Worm (Caenorhabditis elegans): ENCODE results near the gene nft-1.

The nft-1 gene

DNA sequence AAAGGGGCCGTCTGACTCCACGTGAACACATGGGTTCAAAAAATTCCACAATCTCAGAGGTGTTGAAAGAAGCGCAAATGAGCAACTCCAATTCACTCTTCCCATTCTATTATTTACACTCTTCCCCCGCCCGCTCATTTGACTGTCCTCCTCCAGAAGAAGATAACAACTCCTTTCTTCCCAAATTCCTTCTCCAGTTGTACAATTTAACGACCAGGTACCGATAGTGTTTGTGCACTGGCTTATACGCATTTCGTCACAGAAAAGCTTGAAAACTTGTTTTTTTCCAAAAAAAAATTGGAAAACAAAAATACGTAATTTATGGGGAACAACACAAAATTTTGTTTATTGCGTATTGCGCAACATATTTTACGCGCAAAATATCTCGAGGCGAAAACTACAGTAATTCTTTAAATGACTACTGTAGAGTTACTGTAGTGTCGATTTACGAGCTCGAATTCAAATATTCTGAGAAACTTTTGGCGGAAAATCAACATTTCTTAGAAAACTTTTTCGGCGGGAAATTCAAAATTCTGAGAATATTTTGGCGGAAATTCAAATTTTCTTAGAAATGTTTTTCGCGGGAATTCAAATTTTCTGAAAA is 25.7 kb downstream of the nft-1 start:
- TF ChIP-seq spr-1 (tag; optimal IDR thresholded peaks at IDR 0.05) (no peak), hlh-30 (tag; optimal IDR thresholded peaks at IDR 0.05; ENCODE audit: insufficient read depth) (no peak), saeg-2 (GFP tag; IDR thresholded peaks at IDR 0.05) (no peak), gei-8 (GFP tag; optimal IDR thresholded peaks at IDR 0.05) (no peak), Y48G9A.11 (GFP tag; IDR thresholded peaks at IDR 0.05) (no peak), lsy-2 (tag; optimal IDR thresholded peaks at IDR 0.05) (no peak), nhr-10 (tag; optimal IDR thresholded peaks at IDR 0.05) (no peak), nhr-28 (tag; optimal IDR thresholded peaks at IDR 0.05) (peak; percentile 57), madf-9 (GFP tag; conservative IDR thresholded peaks at IDR 0.05) (no peak), pqm-1 (tag; optimal IDR thresholded peaks at IDR 0.05) (peak; percentile 61), nhr-6 (tag; optimal IDR thresholded peaks at IDR 0.05) (no peak), unc-62 (GFP tag; optimal IDR thresholded peaks at IDR 0.05 in 1 of 2) (peak in 1 of 2 experiments; percentile 62), unc-62 (tag; optimal IDR thresholded peaks at IDR 0.05) (no peak), ztf-7 (tag; optimal IDR thresholded peaks at IDR 0.05) (no peak), nhr-77 (tag; optimal IDR thresholded peaks at IDR 0.05) (no peak), lim-7 (GFP tag; IDR thresholded peaks at IDR 0.05) (no peak), nhr-41 (GFP tag; IDR thresholded peaks at IDR 0.05) (no peak), unc-39 (tag; optimal IDR thresholded peaks at IDR 0.05) (no peak), tag-97 (GFP tag; IDR thresholded peaks at IDR 0.05) (no peak), set-16 (GFP tag; IDR thresholded peaks at IDR 0.05) (no peak), ceh-28 (tag; optimal IDR thresholded peaks at IDR 0.05) (no peak), unc-130 (GFP tag; optimal IDR thresholded peaks at IDR 0.05) (no peak), hlh-11 (tag; optimal IDR thresholded peaks at IDR 0.05) (peak; percentile 1), zip-2 (tag; optimal IDR thresholded peaks at IDR 0.05) (no peak), daf-16 (GFP tag; optimal IDR thresholded peaks at IDR 0.05) (no peak), daf-16 (tag; optimal IDR thresholded peaks at IDR 0.05) (peak; percentile 79), D1046.2 (GFP tag; IDR thresholded peaks at IDR 0.05) (no peak)

DNA sequence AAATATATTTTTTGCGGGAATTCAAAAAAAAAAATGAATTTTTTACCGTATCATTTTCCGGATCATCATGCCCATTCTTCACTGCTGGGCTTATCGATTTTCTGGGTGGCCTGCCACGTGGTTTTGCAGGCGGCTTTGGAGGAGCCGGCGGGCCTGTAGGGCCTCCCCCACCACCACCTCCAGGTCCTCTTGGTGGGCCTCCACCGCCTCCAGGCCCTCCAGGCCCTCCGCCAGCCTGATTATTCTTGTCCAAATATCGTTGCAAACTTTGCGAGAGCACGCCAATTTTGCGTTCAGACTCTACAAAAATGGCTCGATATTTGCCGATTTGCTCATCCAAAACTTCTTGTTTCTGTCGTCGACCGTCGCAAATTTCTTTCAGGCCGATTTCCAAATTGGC is 27.4 kb downstream of the nft-1 start:
- TF ChIP-seq dve-1 (tag; optimal IDR thresholded peaks at IDR 0.05; ENCODE audit: insufficient read depth) = no peak
- TF ChIP-seq lin-13 (GFP tag; optimal IDR thresholded peaks at IDR 0.05) = no peak
- TF ChIP-seq lir-3 (tag; optimal IDR thresholded peaks at IDR 0.05) = no peak
- peak; percentile 92 for TF ChIP-seq set-16 (GFP tag; IDR thresholded peaks at IDR 0.05)
- no peak for TF ChIP-seq madf-9 (GFP tag; conservative IDR thresholded peaks at IDR 0.05)

DNA sequence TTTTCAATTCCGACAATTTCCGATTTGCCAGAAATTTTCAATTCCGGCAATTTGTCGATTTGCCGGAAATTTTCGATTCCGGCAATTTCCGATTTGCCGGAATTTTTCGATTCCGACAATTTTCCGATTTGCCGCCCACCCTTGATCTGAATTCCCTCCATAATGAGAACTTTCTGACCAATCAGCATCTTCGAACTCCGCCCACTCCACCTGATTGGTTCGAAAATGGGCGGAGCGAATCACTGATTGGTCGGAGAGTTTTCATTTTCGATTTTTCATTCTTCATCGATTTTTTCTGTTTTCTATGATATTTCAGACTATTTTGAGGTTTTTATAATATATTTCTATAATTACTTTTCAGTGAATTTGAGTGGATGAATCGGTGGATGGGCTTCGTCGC is 30.5 kb downstream of the nft-1 start:
- TF ChIP-seq Y5F2A.4 (GFP tag; optimal IDR thresholded peaks at IDR 0.05) (no peak), lin-13 (GFP tag; optimal IDR thresholded peaks at IDR 0.05) (no peak), aha-1 (tag) (no peak), tag-97 (GFP tag; IDR thresholded peaks at IDR 0.05) (no peak), snpc-1.2 (GFP tag; IDR thresholded peaks at IDR 0.05) (no peak), daf-19 (GFP tag; conservative IDR thresholded peaks at IDR 0.05) (no peak), mxl-3 (GFP tag; optimal IDR thresholded peaks at IDR 0.05) (no peak)

DNA sequence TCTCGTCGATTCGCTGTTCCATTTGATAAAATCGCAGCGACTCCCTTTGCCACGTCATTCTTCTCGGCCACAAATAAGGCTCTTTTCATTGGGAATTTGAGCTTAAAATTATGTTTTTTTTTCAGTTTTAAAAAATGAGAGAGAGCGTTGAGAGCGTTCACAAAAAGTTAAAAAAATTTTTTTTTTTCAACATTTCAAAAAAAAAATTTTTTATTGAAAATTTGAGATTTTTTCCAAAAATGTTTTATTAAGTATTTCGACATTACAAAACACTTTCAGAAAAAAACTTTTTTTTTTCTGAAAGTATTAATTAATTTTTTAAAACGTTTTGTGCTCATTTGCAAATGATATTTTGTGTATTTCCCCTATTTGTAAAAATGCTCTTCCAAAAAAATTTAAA is 36.4 kb downstream of the nft-1 start, which contains the start of gene top-3:
Gene top-3, minus strand, starts transcription at position 101 of the 400 bp plus-strand sequence.
- TF ChIP-seq lin-1 (GFP tag; IDR thresholded peaks at IDR 0.05) = no peak
- no peak for TF ChIP-seq nhr-6 (tag; optimal IDR thresholded peaks at IDR 0.05)
- no peak for TF ChIP-seq lim-7 (GFP tag; IDR thresholded peaks at IDR 0.05)
- TF ChIP-seq tag-97 (GFP tag; IDR thresholded peaks at IDR 0.05) = no peak
- no peak for TF ChIP-seq nhr-76 (tag; optimal IDR thresholded peaks at IDR 0.05)
- no peak for TF ChIP-seq unc-130 (GFP tag; optimal IDR thresholded peaks at IDR 0.05)
- no peak for TF ChIP-seq aly-2 (tag; optimal IDR thresholded peaks at IDR 0.05)
- no peak for TF ChIP-seq lin-13 (GFP tag; optimal IDR thresholded peaks at IDR 0.05)
- TF ChIP-seq ceh-62 (tag; optimal IDR thresholded peaks at IDR 0.05) = no peak
- no peak for TF ChIP-seq daf-8 (GFP tag; IDR thresholded peaks at IDR 0.05)
- TF ChIP-seq nhr-10 (tag; optimal IDR thresholded peaks at IDR 0.05) = no peak
- TF ChIP-seq rbr-2 (tag; optimal IDR thresholded peaks at IDR 0.05) = no peak
- TF ChIP-seq unc-62 (GFP tag; optimal IDR thresholded peaks at IDR 0.05 in 1 of 2) = no peak
- TF ChIP-seq unc-62 (tag; optimal IDR thresholded peaks at IDR 0.05) = no peak
- TF ChIP-seq Y48G9A.11 (GFP tag; IDR thresholded peaks at IDR 0.05) = no peak
- TF ChIP-seq unc-39 (tag; optimal IDR thresholded peaks at IDR 0.05) = no peak
- no peak for TF ChIP-seq Y75B8A.6 (GFP tag; IDR thresholded peaks at IDR 0.05)

Measured in whole organism, L4 larva.